Fruit fly (Drosophila melanogaster) whole organism, wandering third instar larva: Measurements from ENCODE around the gene RPA2.

ENCODE experiments used
- CrebA ChIP-seq: fragments of 200-800 bp; sonication (Bioruptor generic); optimal IDR thresholded peaks from 2 replicates; lab custom pipeline; 2016; ENCODE audit warnings: missing biosample characterization, mild to moderate bottlenecking, missing genetic modification characterization, borderline replicate concordance
- GATAd ChIP-seq: sonication (Bioruptor generic); optimal IDR thresholded peaks from 2 replicates; lab custom pipeline; 2016; ENCODE audit warnings: missing biosample characterization, missing genetic modification characterization
- Hnf4 ChIP-seq: fragments of 200-800 bp; sonication (Bioruptor generic); optimal IDR thresholded peaks from 2 replicates; lab custom pipeline; 2016; ENCODE audit warnings: missing biosample characterization, mild to moderate bottlenecking, missing genetic modification characterization
- Hr83 ChIP-seq: fragments of 200-300 bp; sonication (Bioruptor generic); optimal IDR thresholded peaks from 2 replicates; lab custom pipeline; 2016; ENCODE audit warnings: missing biosample characterization, mild to moderate bottlenecking, missing genetic modification characterization, moderate library complexity; ENCODE audit not compliant: poor library complexity, severe bottlenecking
- Jra ChIP-seq: sonication (Bioruptor generic); optimal IDR thresholded peaks from 2 replicates; lab custom pipeline; 2016; ENCODE audit warnings: missing biosample characterization, missing genetic modification characterization
- Mio ChIP-seq: sonication (Bioruptor generic); optimal IDR thresholded peaks from 2 replicates; lab custom pipeline; 2016; ENCODE audit warnings: missing biosample characterization, missing genetic modification characterization
- Myc ChIP-seq: fragments of >200 bp; optimal IDR thresholded peaks from 2 replicates; lab custom pipeline; 2017
- Rel ChIP-seq, 2 experiments: fragments of 200-800 bp; sonication (Bioruptor generic) in 1 of 2; optimal IDR thresholded peaks; 2 replicates in 1 of 2; 3 replicates in 1 of 2; lab custom pipeline; 2016 to 2019; ENCODE audit warnings: mild to moderate bottlenecking in 2 of 2, missing biosample characterization in 2 of 2, missing genetic modification characterization in 2 of 2, moderate library complexity in 1 of 2
- Sp1 ChIP-seq: fragments of 200-800 bp; sonication (Bioruptor generic); optimal IDR thresholded peaks from 3 replicates; lab custom pipeline; 2019; ENCODE audit warnings: missing biosample characterization, mild to moderate bottlenecking, missing genetic modification characterization, moderate library complexity
- Vsx2 ChIP-seq: fragments of 200-300, 225-300 bp; sonication (Bioruptor generic); optimal IDR thresholded peaks from 2 replicates; lab custom pipeline; 2018; ENCODE audit warnings: missing biosample characterization, missing genetic modification characterization; ENCODE audit not compliant: partially characterized antibody
- dmrt93B ChIP-seq: fragments of 200-800 bp; sonication (Bioruptor generic); optimal IDR thresholded peaks from 2 replicates; lab custom pipeline; 2018; ENCODE audit warnings: missing biosample characterization, mild to moderate bottlenecking, missing genetic modification characterization
- dsf ChIP-seq: sonication (Bioruptor generic); optimal IDR thresholded peaks from 2 replicates; lab custom pipeline; 2016; ENCODE audit warnings: missing biosample characterization, missing genetic modification characterization, borderline replicate concordance
- foxo ChIP-seq, 2 experiments: fragments of 200-800 bp; sonication (Bioruptor generic); optimal IDR thresholded peaks; 2 replicates in 1 of 2; 3 replicates in 1 of 2; lab custom pipeline; 2016 to 2017; ENCODE audit warnings: missing biosample characterization in 2 of 2, missing genetic modification characterization in 2 of 2
- h ChIP-seq: fragments of 200-800 bp; sonication (Bioruptor generic); optimal IDR thresholded peaks from 3 replicates; lab custom pipeline; 2016; ENCODE audit warnings: missing biosample characterization, mild to moderate bottlenecking, missing genetic modification characterization
- jim ChIP-seq: fragments of 175-275, 200-325 bp; sonication (Bioruptor generic); optimal IDR thresholded peaks from 2 replicates; lab custom pipeline; 2016; ENCODE audit warnings: missing biosample characterization, mild to moderate bottlenecking, missing genetic modification characterization
- lola ChIP-seq: fragments of >200 bp; optimal IDR thresholded peaks from 2 replicates; lab custom pipeline; 2017; ENCODE audit warnings: missing biosample characterization, missing genetic modification characterization
- pan ChIP-seq: fragments of >200 bp; optimal IDR thresholded peaks from 2 replicates; lab custom pipeline; 2017
- sage ChIP-seq: fragments of 200-800 bp; sonication (Bioruptor generic); optimal IDR thresholded peaks from 2 replicates; lab custom pipeline; 2016; ENCODE audit warnings: missing biosample characterization, mild to moderate bottlenecking, missing genetic modification characterization
- tai ChIP-seq: sonication (Bioruptor generic); optimal IDR thresholded peaks from 2 replicates; lab custom pipeline; 2016; ENCODE audit warnings: missing biosample characterization, missing genetic modification characterization
- usp ChIP-seq: fragments of >200 bp; optimal IDR thresholded peaks from 2 replicates; lab custom pipeline; 2017; ENCODE audit warnings: missing biosample characterization, missing genetic modification characterization

Gene RPA2

dm6 chr2L:20879567-20880141 lies 46.3 kb downstream of the RPA2 start:
- TF ChIP-seq tai (GFP tag; lab: Kevin White, UChicago) (no peak), Mio (GFP tag; lab: Kevin White, UChicago) (no peak), pan (lab: Kevin White, UChicago) (no peak), Hnf4 (no peak), Vsx2 (GFP tag; lab: Kevin White, UChicago) (no peak), Hr83 (GFP tag; lab: Kevin White, UChicago) (no peak), GATAd (GFP tag; lab: Kevin White, UChicago) (no peak), dsf (no peak), CrebA (no peak)

dm6 chr2L:20878463-20878862 lies 47.5 kb downstream of the RPA2 start:
- TF ChIP-seq Rel (GFP tag; optimal IDR thresholded peaks at IDR 0.05; lab: Kevin White, UChicago) (no peak), Rel (tag; optimal IDR thresholded peaks at IDR 0.05; lab: Kevin White, UChicago) (no peak), sage (GFP tag; lab: Kevin White, UChicago) (no peak), Jra (GFP tag; lab: Kevin White, UChicago) (no peak), Myc (lab: Kevin White, UChicago) (no peak), foxo (GFP tag; optimal IDR thresholded peaks at IDR 0.05; lab: Kevin White, UChicago) (no peak)
- TF ChIP-seq, all 38 proteins: peak for 0

DNA sequence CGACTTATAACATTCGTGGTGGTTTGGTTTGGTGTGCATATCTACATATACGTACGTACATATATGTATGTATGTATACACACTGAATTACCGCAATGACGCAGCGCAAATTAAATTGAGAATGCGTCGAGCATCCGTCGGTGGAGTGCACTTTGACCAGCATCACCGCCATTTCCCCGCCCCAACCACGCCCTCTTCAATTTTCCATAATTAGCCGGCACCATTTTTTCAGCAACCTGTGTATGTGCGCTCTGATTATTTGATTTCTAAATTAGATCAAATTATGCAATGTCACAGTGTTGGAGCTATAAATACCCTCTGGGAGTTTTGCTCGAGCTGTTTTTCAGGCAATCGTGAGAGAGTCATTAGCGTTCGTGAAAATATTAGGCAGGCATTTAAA lies 47.9 kb downstream of the RPA2 start:
- TF ChIP-seq h (GFP tag; lab: Kevin White, UChicago) (no peak), Jra (GFP tag; lab: Kevin White, UChicago) (no peak), usp (no peak), jim (GFP tag; lab: Kevin White, UChicago) (no peak), dmrt93B (GFP tag; lab: Kevin White, UChicago) (no peak), Sp1 (no peak), lola (GFP tag; lab: Kevin White, UChicago) (no peak)
